Worm (Caenorhabditis elegans): ENCODE measurements around the gene ucr-2.3.

ce11 chrIII:880840-881239 lies 1.2 kb downstream of the ucr-2.3 start:
- no peak for TF ChIP-seq unc-98 (GFP tag; IDR thresholded peaks at IDR 0.05)
- no peak for TF ChIP-seq fos-1 (tag; optimal IDR thresholded peaks at IDR 0.05)
- no peak for TF ChIP-seq nhr-76 (tag; optimal IDR thresholded peaks at IDR 0.05)
- no peak for TF ChIP-seq egl-27 (tag; optimal IDR thresholded peaks at IDR 0.05)
- no peak for TF ChIP-seq mab-9 (GFP tag; IDR thresholded peaks at IDR 0.05)
- no peak for TF ChIP-seq ama-1 (optimal IDR thresholded peaks at IDR 0.05)
- no peak for TF ChIP-seq lsy-2 (tag; optimal IDR thresholded peaks at IDR 0.05)
